Fruit fly (Drosophila melanogaster) whole organism, embryonic: Measurements from ENCODE around the gene CSN1b.

Source experiments
- Abd-B ChIP-seq: fragments of 200-800 bp; sonication (Bioruptor generic); optimal IDR thresholded peaks from 2 replicates; lab custom pipeline; 2018; ENCODE audit warnings: missing biosample characterization, mild to moderate bottlenecking, missing genetic modification characterization, moderate library complexity
- Aef1 ChIP-seq: fragments of 200-800 bp; sonication (Bioruptor generic); IDR thresholded peaks from 3 replicates; pipeline ENCODE4 v1.3.6; 2022; ENCODE audit warnings: missing biosample characterization, missing genetic modification characterization
- Asciz ChIP-seq: fragments of 200-800 bp; sonication (Bioruptor generic); optimal IDR thresholded peaks from 2 replicates; lab custom pipeline; 2017; ENCODE audit warnings: missing biosample characterization, mild to moderate bottlenecking, missing genetic modification characterization, missing genetic modification reagents
- CG10147 ChIP-seq: fragments of 200-800 bp; sonication (Bioruptor generic); optimal IDR thresholded peaks from 2 replicates; lab custom pipeline; 2019; ENCODE audit warnings: missing biosample characterization, mild to moderate bottlenecking, missing genetic modification characterization, moderate library complexity
- CG10654 ChIP-seq: fragments of 200-800 bp; sonication (Bioruptor generic); optimal IDR thresholded peaks from 2 replicates; lab custom pipeline; 2016; ENCODE audit warnings: missing biosample characterization, missing genetic modification characterization
- CG10959 ChIP-seq: fragments of 200-800 bp; sonication (Bioruptor generic); IDR thresholded peaks from 2 replicates; pipeline ENCODE4 v1.3.6; 2022; ENCODE audit warnings: missing biosample characterization, missing genetic modification characterization
- CG11456 ChIP-seq: fragments of 200-800 bp; sonication (Bioruptor generic); IDR thresholded peaks from 3 replicates; pipeline ENCODE4 v1.3.6; 2022; ENCODE audit warnings: missing biosample characterization, missing genetic modification characterization
- CG13775 ChIP-seq: fragments of 200-800 bp; sonication (Bioruptor generic); optimal IDR thresholded peaks from 3 replicates; lab custom pipeline; 2017; ENCODE audit warnings: missing biosample characterization, mild to moderate bottlenecking, missing genetic modification characterization
- CG15514 ChIP-seq: fragments of 200-800 bp; sonication (Bioruptor generic); optimal IDR thresholded peaks from 3 replicates; lab custom pipeline; 2017; ENCODE audit warnings: missing biosample characterization, missing genetic modification characterization, mild to moderate bottlenecking, moderate library complexity, missing genetic modification reagents
- CG17802 ChIP-seq: fragments of 200-800 bp; sonication (Bioruptor generic); optimal IDR thresholded peaks from 2 replicates; lab custom pipeline; 2018; ENCODE audit warnings: missing biosample characterization, mild to moderate bottlenecking, missing genetic modification characterization, moderate library complexity
- CG1832 ChIP-seq: fragments of 200-800 bp; sonication (Bioruptor generic); optimal IDR thresholded peaks from 2 replicates; lab custom pipeline; 2017; ENCODE audit warnings: missing biosample characterization, mild to moderate bottlenecking, missing genetic modification characterization, inconsistent platforms
- CG18476 ChIP-seq: fragments of 200-800 bp; sonication (Bioruptor generic); optimal IDR thresholded peaks from 2 replicates; lab custom pipeline; 2016; ENCODE audit warnings: missing biosample characterization, mild to moderate bottlenecking, missing genetic modification characterization
- CG2199 ChIP-seq: fragments of 200-800 bp; sonication (Bioruptor generic); IDR thresholded peaks from 3 replicates; pipeline ENCODE4 v1.3.6; 2022; ENCODE audit warnings: missing biosample characterization, missing genetic modification characterization
- CG3163 ChIP-seq: fragments of 200-800 bp; sonication (Bioruptor generic); optimal IDR thresholded peaks from 3 replicates; lab custom pipeline; 2016; ENCODE audit warnings: missing biosample characterization, missing genetic modification characterization
- CG32532 ChIP-seq: fragments of 200-800 bp; sonication (Bioruptor generic); IDR thresholded peaks from 2 replicates; pipeline ENCODE4 v1.3.6; 2022; ENCODE audit warnings: missing biosample characterization, missing genetic modification characterization
- CG32767 ChIP-seq: fragments of 200-800 bp; sonication (Bioruptor generic); IDR thresholded peaks from 2 replicates; pipeline ENCODE4 v1.3.6; 2022; ENCODE audit warnings: missing biosample characterization, missing genetic modification characterization
- CG3995 ChIP-seq: fragments of 200-800 bp; sonication (Bioruptor generic); optimal IDR thresholded peaks from 3 replicates; lab custom pipeline; 2016; ENCODE audit warnings: missing biosample characterization, missing genetic modification characterization
- CG6654 ChIP-seq: fragments of 200-800 bp; sonication (Bioruptor generic); optimal IDR thresholded peaks from 2 replicates; lab custom pipeline; 2017; ENCODE audit warnings: missing biosample characterization, mild to moderate bottlenecking, missing genetic modification characterization
- CG7839 ChIP-seq: fragments of 200-800 bp; sonication (Bioruptor generic); optimal IDR thresholded peaks from 3 replicates; lab custom pipeline; 2018; ENCODE audit warnings: missing biosample characterization, mild to moderate bottlenecking, missing genetic modification characterization, moderate library complexity
- CG8478 ChIP-seq: fragments of >200 bp; optimal IDR thresholded peaks from 2 replicates; lab custom pipeline; 2018
- CG8924 ChIP-seq: fragments of 200-800 bp; optimal IDR thresholded peaks from 3 replicates; lab custom pipeline; 2019; ENCODE audit warnings: missing biosample characterization, mild to moderate bottlenecking, missing genetic modification characterization, moderate library complexity
- CG9817 ChIP-seq: fragments of 200-800 bp; sonication (Bioruptor generic); optimal IDR thresholded peaks from 2 replicates; lab custom pipeline; 2018; ENCODE audit warnings: missing biosample characterization, mild to moderate bottlenecking, missing genetic modification characterization, moderate library complexity
- D ChIP-seq, 2 experiments: fragments of 200-800 bp in 1 of 2; fragments of >200 bp in 1 of 2; sonication (Bioruptor generic) in 1 of 2; optimal IDR thresholded peaks; 2 replicates in 1 of 2; 3 replicates in 1 of 2; lab custom pipeline; 2017; ENCODE audit warnings: mild to moderate bottlenecking in 1 of 2, missing biosample characterization in 1 of 2, missing genetic modification characterization in 1 of 2, missing genetic modification reagents in 1 of 2
- ERR ChIP-seq: fragments of 200-800 bp; sonication (Bioruptor generic); optimal IDR thresholded peaks from 2 replicates; lab custom pipeline; 2016; ENCODE audit warnings: missing biosample characterization, missing genetic modification characterization
- Ets65A ChIP-seq: fragments of 200-800 bp; sonication (Bioruptor generic); peaks from one replicate; lab custom pipeline; 2016; ENCODE audit warnings: missing biosample characterization, missing genetic modification characterization
- Fer2 ChIP-seq: fragments of 200-800 bp; sonication (Bioruptor generic); optimal IDR thresholded peaks from 2 replicates; lab custom pipeline; 2018; ENCODE audit warnings: missing biosample characterization, mild to moderate bottlenecking, missing genetic modification characterization, moderate library complexity
- MBD-R2 ChIP-seq: fragments of 200-800 bp; sonication (Bioruptor generic); IDR thresholded peaks from 2 replicates; pipeline ENCODE4 v1.3.6; 2022; ENCODE audit warnings: missing biosample characterization, missing genetic modification characterization
- Meics ChIP-seq: fragments of 200-800 bp; sonication (Bioruptor generic); optimal IDR thresholded peaks from 2 replicates; lab custom pipeline; 2017; ENCODE audit warnings: missing biosample characterization, mild to moderate bottlenecking, missing genetic modification characterization
- Myb ChIP-seq: fragments of 200-800 bp; sonication (Bioruptor generic); optimal IDR thresholded peaks from 2 replicates; lab custom pipeline; 2016; ENCODE audit warnings: missing biosample characterization, missing genetic modification characterization
- Neu2 ChIP-seq: fragments of 200-800 bp; sonication (Bioruptor generic); optimal IDR thresholded peaks from 3 replicates; lab custom pipeline; 2016; ENCODE audit warnings: missing biosample characterization, missing genetic modification characterization, borderline replicate concordance
- Nf-YB ChIP-seq: fragments of 200-800 bp; sonication (Bioruptor generic); optimal IDR thresholded peaks from 3 replicates; lab custom pipeline; 2019; ENCODE audit warnings: missing biosample characterization, mild to moderate bottlenecking, missing genetic modification characterization, moderate library complexity
- NfI ChIP-seq: fragments of 200-800 bp; sonication (Bioruptor generic); optimal IDR thresholded peaks from 3 replicates; lab custom pipeline; 2018; ENCODE audit warnings: missing biosample characterization, mild to moderate bottlenecking, missing genetic modification characterization, moderate library complexity
- Sin3A ChIP-seq: fragments of >200 bp; optimal IDR thresholded peaks from 2 replicates; lab custom pipeline; 2018
- caup ChIP-seq: fragments of 200-800 bp; sonication (Bioruptor generic); optimal IDR thresholded peaks from 3 replicates; lab custom pipeline; 2017; ENCODE audit warnings: missing biosample characterization, mild to moderate bottlenecking, missing genetic modification characterization, moderate library complexity; ENCODE audit not compliant: severe bottlenecking
- crol ChIP-seq: fragments of 200-800 bp; sonication (Bioruptor generic); IDR thresholded peaks from 2 replicates; pipeline ENCODE4 v1.3.6; 2022; ENCODE audit warnings: missing biosample characterization, missing genetic modification characterization
- dati ChIP-seq: fragments of 200-800 bp; sonication (Bioruptor generic); IDR thresholded peaks from 2 replicates; pipeline ENCODE4 v1.3.6; 2022; ENCODE audit warnings: missing biosample characterization, missing genetic modification characterization
- dimm ChIP-seq: fragments of 200-800 bp; sonication (Bioruptor generic); IDR thresholded peaks from 2 replicates; pipeline ENCODE4 v1.3.6; 2022; ENCODE audit warnings: missing biosample characterization, missing genetic modification characterization
- dpn ChIP-seq, 2 experiments: fragments of 200-800 bp; sonication (Bioruptor generic); optimal IDR thresholded peaks; 3 replicates each; lab custom pipeline; 2016; ENCODE audit warnings: missing biosample characterization in 2 of 2, missing genetic modification characterization in 2 of 2
- jigr1 ChIP-seq: fragments of 200-800 bp; sonication (Bioruptor generic); IDR thresholded peaks from 3 replicates; pipeline ENCODE4 v1.3.6; 2022; ENCODE audit warnings: missing biosample characterization, missing genetic modification characterization
- lab ChIP-seq: fragments of 200-800 bp; sonication (Bioruptor generic); optimal IDR thresholded peaks from 3 replicates; lab custom pipeline; 2017; ENCODE audit warnings: missing biosample characterization, missing genetic modification characterization, mild to moderate bottlenecking, moderate library complexity, missing genetic modification reagents
- lola ChIP-seq, 3 experiments: fragments of >200 bp in 2 of 3; fragments of 200-800 bp in 1 of 3; sonication (Bioruptor generic) in 1 of 3; optimal IDR thresholded peaks; 2 replicates each; lab custom pipeline; 2017 to 2019; ENCODE audit warnings: missing biosample characterization in 3 of 3, missing genetic modification characterization in 3 of 3, mild to moderate bottlenecking in 1 of 3, moderate library complexity in 1 of 3
- pnt ChIP-seq: fragments of 200-800 bp; sonication (Bioruptor generic); optimal IDR thresholded peaks from 3 replicates; lab custom pipeline; 2016; ENCODE audit warnings: missing biosample characterization, missing genetic modification characterization
- pros ChIP-seq: fragments of 200-800 bp; sonication (Bioruptor generic); optimal IDR thresholded peaks from 3 replicates; lab custom pipeline; 2019; ENCODE audit warnings: missing biosample characterization, mild to moderate bottlenecking, missing genetic modification characterization, moderate library complexity
- pum ChIP-seq: fragments of 200-800 bp; sonication (Bioruptor generic); optimal IDR thresholded peaks from 2 replicates; lab custom pipeline; 2016; ENCODE audit warnings: missing biosample characterization, missing genetic modification characterization
- rib ChIP-seq: fragments of 200-800 bp; sonication (Bioruptor generic); IDR thresholded peaks from 2 replicates; pipeline ENCODE4 v1.3.6; 2022; ENCODE audit warnings: missing biosample characterization, missing genetic modification characterization
- seq ChIP-seq: fragments of 200-800 bp; sonication (Bioruptor generic); IDR thresholded peaks from 2 replicates; pipeline ENCODE4 v1.3.6; 2022; ENCODE audit warnings: missing biosample characterization, missing genetic modification characterization
- sr ChIP-seq: fragments of 200-800 bp; sonication (Bioruptor generic); IDR thresholded peaks from 3 replicates; pipeline ENCODE4 v1.3.6; 2022; ENCODE audit warnings: missing biosample characterization, missing genetic modification characterization
- stwl ChIP-seq: fragments of 200-800 bp; sonication (Bioruptor generic); optimal IDR thresholded peaks from 3 replicates; lab custom pipeline; 2018; ENCODE audit warnings: missing biosample characterization, mild to moderate bottlenecking, missing genetic modification characterization, moderate library complexity
- tio ChIP-seq: fragments of 200-800 bp; sonication (Bioruptor generic); optimal IDR thresholded peaks from 2 replicates; lab custom pipeline; 2017; ENCODE audit warnings: missing biosample characterization, missing genetic modification characterization, inconsistent platforms
- tna ChIP-seq: fragments of 200-800 bp; sonication (Bioruptor generic); IDR thresholded peaks from 2 replicates; pipeline ENCODE4 v1.3.6; 2022; ENCODE audit warnings: missing biosample characterization, missing genetic modification characterization; ENCODE audit not compliant: partially characterized antibody
- trh ChIP-seq: fragments of 200-800 bp; sonication (Bioruptor generic); optimal IDR thresholded peaks from 2 replicates; lab custom pipeline; 2016; ENCODE audit warnings: missing biosample characterization, missing genetic modification characterization
- tx ChIP-seq: fragments of 200-800 bp; sonication (Bioruptor generic); optimal IDR thresholded peaks from 2 replicates; lab custom pipeline; 2016; ENCODE audit warnings: missing biosample characterization, missing genetic modification characterization

CSN1b gene

DNA sequence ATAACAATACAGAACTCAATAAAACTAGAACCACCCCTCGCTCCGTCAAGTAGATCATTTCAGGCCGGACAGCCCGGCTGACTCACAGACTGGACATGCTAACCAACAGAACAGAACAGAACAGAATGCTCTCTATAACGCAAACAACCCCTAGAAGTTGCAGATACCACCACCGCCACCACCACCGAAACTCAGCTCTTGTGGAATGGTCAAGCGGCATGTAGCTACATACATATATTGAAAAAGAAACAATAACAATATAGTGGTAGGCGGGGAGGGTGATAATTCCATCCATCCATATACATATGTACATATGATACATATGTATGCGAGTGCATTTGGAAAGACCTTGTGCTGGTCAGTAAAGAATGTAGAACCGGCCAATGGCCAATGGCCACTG lies 50.3 kb downstream of the CSN1b start:
- TF ChIP-seq pros (GFP tag; lab: Kevin White, UChicago) = peak; percentile 62
- TF ChIP-seq Neu2 = no peak
- TF ChIP-seq D (optimal IDR thresholded peaks at IDR 0.05; lab: Kevin White, UChicago) = peak; percentile 45
- no peak for TF ChIP-seq D (GFP tag; optimal IDR thresholded peaks at IDR 0.05; lab: Kevin White, UChicago)
- TF ChIP-seq CG8478 (lab: Kevin White, UChicago) = no peak
- no peak for TF ChIP-seq ERR (GFP tag; lab: Kevin White, UChicago)
- no peak for TF ChIP-seq dpn (GFP tag; optimal IDR thresholded peaks at IDR 0.05; lab: Kevin White, UChicago)
- no peak for TF ChIP-seq Sin3A
- peak; percentile 64 for TF ChIP-seq Ets65A (GFP tag; lab: Kevin White, UChicago)
- TF ChIP-seq CG15514 (GFP tag; lab: Kevin White, UChicago) = no peak
- no peak for TF ChIP-seq Aef1 (GFP tag; lab: Robert Waterston, UW)
- TF ChIP-seq CG1832 (GFP tag; lab: Kevin White, UChicago) = no peak
- TF ChIP-seq CG8924 (tag; lab: Kevin White, UChicago) = peak; percentile 53
- TF ChIP-seq crol = no peak
- 0 out of 3 replicates have a peak, but pooled peaks have one; percentile 86 for TF ChIP-seq CG2199 (GFP tag; lab: Robert Waterston, UW)
- no peak for TF ChIP-seq caup (GFP tag; lab: Kevin White, UChicago)
- no peak for TF ChIP-seq CG7839 (tag; lab: Kevin White, UChicago)
- TF ChIP-seq trh = no peak
- TF ChIP-seq Meics (GFP tag; lab: Kevin White, UChicago) = no peak
- TF ChIP-seq CG17802 (tag; lab: Kevin White, UChicago) = no peak
- TF ChIP-seq sr (GFP tag; lab: Robert Waterston, UW) = no peak
- no peak for TF ChIP-seq rib
- no peak for TF ChIP-seq stwl (tag; lab: Kevin White, UChicago)
- no peak for TF ChIP-seq dimm
- no peak for TF ChIP-seq jigr1 (GFP tag; lab: Robert Waterston, UW)
- no peak for TF ChIP-seq CG32767
- TF ChIP-seq pum (GFP tag; lab: Kevin White, UChicago) = no peak
- no peak for TF ChIP-seq CG11456
- TF ChIP-seq pnt (GFP tag; lab: Kevin White, UChicago) = no peak
- TF ChIP-seq CG10147 (GFP tag; lab: Kevin White, UChicago) = no peak
- peak; percentile 49 for TF ChIP-seq CG18476 (GFP tag; lab: Kevin White, UChicago)
- no peak for TF ChIP-seq NfI (GFP tag; lab: Kevin White, UChicago)
- no peak for TF ChIP-seq Asciz (GFP tag; lab: Kevin White, UChicago)
- TF ChIP-seq CG3995 (GFP tag; lab: Kevin White, UChicago) = no peak
- no peak for TF ChIP-seq CG13775 (GFP tag; lab: Kevin White, UChicago)
- TF ChIP-seq tna (GFP tag; lab: Robert Waterston, UW) = no peak
- no peak for TF ChIP-seq Fer2
- no peak for TF ChIP-seq CG3163 (GFP tag; lab: Kevin White, UChicago)
- no peak for TF ChIP-seq tio
- TF ChIP-seq lab = no peak
- TF ChIP-seq CG9817 = no peak
- TF ChIP-seq MBD-R2 = no peak
- no peak for TF ChIP-seq lola (GFP tag; optimal IDR thresholded peaks at IDR 0.05; lab: Kevin White, UChicago)
- TF ChIP-seq seq (GFP tag; lab: Robert Waterston, UW) = peak; percentile 84
- no peak for TF ChIP-seq CG10654
- no peak for TF ChIP-seq CG32532 (GFP tag; lab: Robert Waterston, UW)
- TF ChIP-seq Myb (GFP tag; lab: Kevin White, UChicago) = no peak
- no peak for TF ChIP-seq CG6654 (GFP tag; lab: Kevin White, UChicago)
- TF ChIP-seq CG10959 (GFP tag; lab: Robert Waterston, UW) = no peak
- TF ChIP-seq dati (GFP tag; lab: Robert Waterston, UW) = no peak
- TF ChIP-seq Abd-B (GFP tag; lab: Kevin White, UChicago) = no peak
- TF ChIP-seq tx = no peak
- peak; percentile 90 for TF ChIP-seq Nf-YB (GFP tag; lab: Kevin White, UChicago)
